Worm (Caenorhabditis elegans): ENCODE data around the gene glb-23.

The glb-23 gene

DNA sequence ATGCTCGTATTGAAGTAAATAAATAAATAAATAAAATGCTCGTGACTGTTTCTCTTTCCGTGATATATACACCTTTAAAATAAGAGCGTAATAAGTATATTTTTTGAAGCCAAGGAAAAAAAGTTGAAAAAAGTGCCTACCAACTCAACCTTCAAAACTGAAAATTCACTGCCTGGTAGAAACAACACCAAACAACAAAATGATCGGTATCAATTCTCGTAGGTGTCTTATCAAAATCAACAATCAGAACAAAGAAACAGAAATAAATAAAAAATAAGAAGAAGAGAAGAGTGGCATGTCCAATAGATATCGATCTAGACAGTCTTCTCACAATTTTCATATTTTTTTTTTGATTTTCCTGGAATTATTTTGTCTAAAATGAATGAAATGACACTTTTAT, 24.6 kb upstream of the glb-23 start, which contains the start of gene afmd-1:
afmd-1 (plus strand) TSS at position 316 of the 400 bp plus-strand sequence.
- no peak for TF ChIP-seq dmd-4 (tag; optimal IDR thresholded peaks at IDR 0.05; ENCODE audit: borderline replicate concordance)
- TF ChIP-seq ceh-19 (GFP tag; optimal IDR thresholded peaks at IDR 0.05): no peak
- no peak for TF ChIP-seq T23F11.4 (GFP tag; optimal IDR thresholded peaks at IDR 0.05)
- no peak for TF ChIP-seq ceh-24 (tag; optimal IDR thresholded peaks at IDR 0.05)
- no peak for TF ChIP-seq tbx-2 (tag; optimal IDR thresholded peaks at IDR 0.05)
- no peak for TF ChIP-seq syd-9 (tag; optimal IDR thresholded peaks at IDR 0.05)
- TF ChIP-seq madf-2 (tag; optimal IDR thresholded peaks at IDR 0.05): no peak
- TF ChIP-seq nhr-11 (tag; optimal IDR thresholded peaks at IDR 0.05): no peak
- no peak for TF ChIP-seq gmeb-2 (tag; optimal IDR thresholded peaks at IDR 0.05)
- no peak for TF ChIP-seq C38D4.7 (GFP tag; optimal IDR thresholded peaks at IDR 0.05)
- TF ChIP-seq ceh-14 (tag; optimal IDR thresholded peaks at IDR 0.05): no peak
- no peak for TF ChIP-seq zip-5 (tag; optimal IDR thresholded peaks at IDR 0.05)
- TF ChIP-seq elt-4 (tag; optimal IDR thresholded peaks at IDR 0.05): no peak
- TF ChIP-seq ceh-2 (tag; optimal IDR thresholded peaks at IDR 0.05): no peak
- no peak for TF ChIP-seq ama-1 (optimal IDR thresholded peaks at IDR 0.05)
- no peak for TF ChIP-seq K02D7.2 (tag; optimal IDR thresholded peaks at IDR 0.05)
- no peak for TF ChIP-seq ztf-16 (tag; optimal IDR thresholded peaks at IDR 0.05)
- no peak for TF ChIP-seq lin-11 (tag; optimal IDR thresholded peaks at IDR 0.05)
- TF ChIP-seq pha-4 (tag; optimal IDR thresholded peaks at IDR 0.05): no peak
- TF ChIP-seq elt-2 (tag; optimal IDR thresholded peaks at IDR 0.05): no peak

DNA sequence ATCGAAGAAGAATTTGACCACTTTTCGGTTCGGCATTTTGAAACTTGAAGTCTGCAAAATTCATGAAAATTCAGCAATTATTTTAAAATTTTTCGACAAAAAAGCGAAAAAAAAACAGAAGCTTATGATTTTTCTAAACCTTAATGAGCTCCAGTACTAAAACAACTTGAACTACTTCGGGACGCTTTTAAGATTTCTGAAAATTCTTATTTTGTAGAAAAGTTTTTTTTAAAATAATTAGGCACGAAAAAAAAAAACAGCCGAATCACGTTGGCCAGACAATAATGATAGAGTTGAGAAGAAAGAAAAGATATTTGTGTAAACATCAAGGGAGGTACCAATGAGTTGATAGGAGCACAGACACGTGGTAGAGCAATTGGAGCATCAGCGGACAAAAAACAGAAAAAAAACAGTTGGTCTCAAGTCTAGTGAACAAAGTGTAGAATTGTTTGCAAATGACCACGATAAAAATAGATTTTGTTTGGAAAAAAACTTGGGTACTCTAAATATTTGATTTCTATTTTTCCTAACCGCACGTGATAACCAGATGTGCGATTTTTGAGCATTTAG, 23.0 kb upstream of the glb-23 start, which contains the start of gene gstk-2:
gstk-2 (minus strand) TSS at position 51 of the 570 bp plus-strand sequence.
- no peak for TF ChIP-seq ceh-22 (tag; optimal IDR thresholded peaks at IDR 0.05)
- TF ChIP-seq hlh-30 (tag; optimal IDR thresholded peaks at IDR 0.05; ENCODE audit: insufficient read depth): no peak
- no peak for TF ChIP-seq gmeb-2 (tag; optimal IDR thresholded peaks at IDR 0.05)
- TF ChIP-seq fkh-6 (tag; optimal IDR thresholded peaks at IDR 0.05): no peak
- no peak for TF ChIP-seq sdc-2 (tag; optimal IDR thresholded peaks at IDR 0.05)

DNA sequence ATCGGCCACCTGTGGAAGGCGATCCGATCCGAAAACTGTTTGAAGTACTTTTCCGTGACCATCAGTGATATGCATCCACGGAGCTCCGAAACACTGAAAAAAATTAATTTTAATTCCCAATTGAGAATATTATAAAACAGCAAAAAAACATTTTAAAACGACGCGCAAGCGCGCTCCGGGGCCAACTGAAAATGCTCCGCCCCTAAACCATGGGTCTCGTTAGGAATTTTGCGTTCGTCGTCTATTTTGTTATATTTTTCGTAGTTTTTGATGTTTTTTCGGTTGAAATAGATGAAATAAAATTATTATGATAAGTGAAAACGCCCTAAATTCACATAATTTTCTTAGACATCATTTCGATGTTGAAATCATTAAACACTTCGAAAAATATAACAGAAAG, 21.3 kb upstream of the glb-23 start:
- TF ChIP-seq mec-3 (tag; optimal IDR thresholded peaks at IDR 0.05; ENCODE audit: borderline replicate concordance): no peak
- no peak for TF ChIP-seq eyg-1 (tag; optimal IDR thresholded peaks at IDR 0.05)
- no peak for TF ChIP-seq pag-3 (tag; optimal IDR thresholded peaks at IDR 0.05; ENCODE audit: borderline replicate concordance)
- TF ChIP-seq T23F11.4 (GFP tag; optimal IDR thresholded peaks at IDR 0.05): no peak
- no peak for TF ChIP-seq lim-6 (tag; optimal IDR thresholded peaks at IDR 0.05)
- no peak for TF ChIP-seq fkh-6 (tag; optimal IDR thresholded peaks at IDR 0.05)
- TF ChIP-seq ahr-1 (tag; optimal IDR thresholded peaks at IDR 0.05): no peak
- TF ChIP-seq ceh-18 (tag; optimal IDR thresholded peaks at IDR 0.05): no peak
- no peak for TF ChIP-seq C08G9.2 (tag; optimal IDR thresholded peaks at IDR 0.05)
- no peak for TF ChIP-seq elt-4 (tag; optimal IDR thresholded peaks at IDR 0.05)
- TF ChIP-seq pha-2 (tag; optimal IDR thresholded peaks at IDR 0.05): no peak
- TF ChIP-seq zip-5 (tag; optimal IDR thresholded peaks at IDR 0.05): no peak
- no peak for TF ChIP-seq pat-9 (tag; optimal IDR thresholded peaks at IDR 0.05)
- TF ChIP-seq K09A11.1 (tag; optimal IDR thresholded peaks at IDR 0.05; ENCODE audit: insufficient read depth): no peak

DNA sequence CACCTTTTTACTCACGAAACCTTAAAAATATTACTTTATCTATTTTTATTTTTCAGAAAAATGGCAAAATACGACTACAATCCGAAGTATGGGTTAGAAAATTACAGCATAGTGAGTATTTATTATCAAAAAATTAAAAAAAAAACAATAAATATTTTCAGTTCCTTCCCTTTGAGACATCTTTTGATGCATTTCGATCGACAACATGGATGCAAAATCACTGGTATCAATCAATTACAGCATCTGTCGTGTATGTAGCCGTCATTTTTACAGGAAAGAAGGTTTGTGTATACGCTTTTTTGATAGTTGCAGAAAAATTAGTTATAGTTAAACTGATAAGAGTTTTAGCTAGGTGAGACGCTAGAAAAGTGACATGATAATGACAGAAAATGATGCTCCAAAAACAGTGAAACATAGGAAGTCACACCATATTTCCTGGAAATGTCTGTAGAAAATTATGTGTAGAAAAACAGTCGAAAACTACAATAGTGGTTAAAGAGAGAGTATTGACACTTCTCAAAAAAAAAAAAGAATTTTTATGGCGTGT, 18.4 kb upstream of the glb-23 start, which contains the start of gene elo-3:
elo-3 (plus strand) TSS at position 51 of the 547 bp plus-strand sequence.
- TF ChIP-seq ceh-19 (GFP tag; optimal IDR thresholded peaks at IDR 0.05): no peak
